Fruit fly (Drosophila melanogaster) whole organism, embryonic: Measurements from ENCODE around the gene CG8301.

ENCODE experiments used
- Atf6 ChIP-seq: fragments of 200-800 bp; sonication (Bioruptor generic); IDR thresholded peaks from 2 replicates; pipeline ENCODE4 v1.3.6; 2022; ENCODE audit warnings: missing biosample characterization, missing genetic modification characterization
- B-H2 ChIP-seq: fragments of 200-800 bp; sonication (Bioruptor generic); optimal IDR thresholded peaks from 2 replicates; lab custom pipeline; 2018; ENCODE audit warnings: missing biosample characterization, mild to moderate bottlenecking, missing genetic modification characterization
- Blimp-1 ChIP-seq: fragments of 200-800 bp; sonication (Bioruptor generic); optimal IDR thresholded peaks from 3 replicates; lab custom pipeline; 2018; ENCODE audit warnings: missing biosample characterization, missing genetic modification characterization, mild to moderate bottlenecking, moderate library complexity, missing genetic modification reagents
- CG1024 ChIP-seq: fragments of 200-800 bp; sonication (Bioruptor generic); IDR thresholded peaks from 2 replicates; pipeline ENCODE4 v1.3.6; 2022; ENCODE audit warnings: missing biosample characterization, missing genetic modification characterization
- CG10366 ChIP-seq: fragments of 200-800 bp; sonication (Bioruptor generic); IDR thresholded peaks from 2 replicates; pipeline ENCODE4 v1.3.6; 2022; ENCODE audit warnings: missing biosample characterization, missing genetic modification characterization
- CG10462 ChIP-seq: fragments of 200-800 bp; sonication (Bioruptor generic); optimal IDR thresholded peaks from 2 replicates; lab custom pipeline; 2016; ENCODE audit warnings: missing biosample characterization, missing genetic modification characterization
- CG11560 ChIP-seq: fragments of 200-800 bp; sonication (Bioruptor generic); IDR thresholded peaks from 3 replicates; pipeline ENCODE4 v1.3.6; 2022; ENCODE audit warnings: missing biosample characterization, missing genetic modification characterization
- CG12299 ChIP-seq: fragments of 200-800 bp; sonication (Bioruptor generic); optimal IDR thresholded peaks from 2 replicates; lab custom pipeline; 2018; ENCODE audit warnings: missing biosample characterization, mild to moderate bottlenecking, missing genetic modification characterization
- CG13894 ChIP-seq: fragments of 200-800 bp; sonication (Bioruptor generic); optimal IDR thresholded peaks from 3 replicates; lab custom pipeline; 2018; ENCODE audit warnings: missing biosample characterization, mild to moderate bottlenecking, missing genetic modification characterization, moderate library complexity
- CG14860 ChIP-seq: fragments of 200-800 bp; sonication (Bioruptor generic); IDR thresholded peaks from 3 replicates; pipeline ENCODE4 v1.3.6; 2022; ENCODE audit warnings: missing biosample characterization, missing genetic modification characterization; ENCODE audit not compliant: partially characterized antibody
- CG1603 ChIP-seq: fragments of 200-800 bp; sonication (Bioruptor generic); optimal IDR thresholded peaks from 2 replicates; lab custom pipeline; 2019; ENCODE audit warnings: missing biosample characterization, mild to moderate bottlenecking, missing genetic modification characterization, moderate library complexity
- CG16779 ChIP-seq: fragments of 200-800 bp; sonication (Bioruptor generic); IDR thresholded peaks from 2 replicates; pipeline ENCODE4 v1.3.6; 2022; ENCODE audit warnings: missing biosample characterization, missing genetic modification characterization
- CG17361 ChIP-seq: fragments of 200-800 bp; sonication (Bioruptor generic); IDR thresholded peaks from 3 replicates; pipeline ENCODE4 v1.3.6; 2022; ENCODE audit warnings: missing biosample characterization, missing genetic modification characterization
- CG2875 ChIP-seq: fragments of 200-800 bp; sonication (Bioruptor generic); optimal IDR thresholded peaks from 2 replicates; lab custom pipeline; 2017; ENCODE audit warnings: missing biosample characterization, mild to moderate bottlenecking, missing genetic modification characterization, missing genetic modification reagents
- CG31365 ChIP-seq: fragments of 200-800 bp; sonication (Bioruptor generic); optimal IDR thresholded peaks from 2 replicates; lab custom pipeline; 2018; ENCODE audit warnings: missing biosample characterization, mild to moderate bottlenecking, missing genetic modification characterization
- CG32767 ChIP-seq: fragments of 200-800 bp; sonication (Bioruptor generic); IDR thresholded peaks from 2 replicates; pipeline ENCODE4 v1.3.6; 2022; ENCODE audit warnings: missing biosample characterization, missing genetic modification characterization
- CG3281 ChIP-seq: fragments of 200-800 bp; sonication (Bioruptor generic); optimal IDR thresholded peaks from 3 replicates; lab custom pipeline; 2017; ENCODE audit warnings: missing biosample characterization, mild to moderate bottlenecking, missing genetic modification characterization
- CG3407 ChIP-seq: fragments of 200-800 bp; sonication (Bioruptor generic); optimal IDR thresholded peaks from 2 replicates; lab custom pipeline; 2018; ENCODE audit warnings: missing biosample characterization, mild to moderate bottlenecking, missing genetic modification characterization
- CG34376 ChIP-seq: fragments of 200-800 bp; sonication (Bioruptor generic); optimal IDR thresholded peaks from 2 replicates; lab custom pipeline; 2018; ENCODE audit warnings: missing biosample characterization, mild to moderate bottlenecking, missing genetic modification characterization
- CG4424 ChIP-seq: fragments of 200-800 bp; sonication (Bioruptor generic); optimal IDR thresholded peaks from 3 replicates; lab custom pipeline; 2016; ENCODE audit warnings: missing biosample characterization, missing genetic modification characterization
- CG8924 ChIP-seq: fragments of 200-800 bp; optimal IDR thresholded peaks from 3 replicates; lab custom pipeline; 2019; ENCODE audit warnings: missing biosample characterization, mild to moderate bottlenecking, missing genetic modification characterization, moderate library complexity
- CG9727 ChIP-seq: fragments of 200-800 bp; sonication (Bioruptor generic); optimal IDR thresholded peaks from 3 replicates; lab custom pipeline; 2017; ENCODE audit warnings: missing biosample characterization, mild to moderate bottlenecking, missing genetic modification characterization
- CG9876 ChIP-seq: fragments of 200-800 bp; sonication (Bioruptor generic); optimal IDR thresholded peaks from 2 replicates; lab custom pipeline; 2016; ENCODE audit warnings: missing biosample characterization, missing genetic modification characterization
- Dip2 ChIP-seq: fragments of 200-800 bp; sonication (Bioruptor generic); IDR thresholded peaks from 2 replicates; pipeline ENCODE4 v1.3.6; 2022; ENCODE audit warnings: missing biosample characterization, missing genetic modification characterization
- Doc3 ChIP-seq: fragments of 200-800 bp; sonication (Bioruptor generic); IDR thresholded peaks from 3 replicates; pipeline ENCODE4 v1.3.6; 2022; ENCODE audit warnings: missing biosample characterization, missing genetic modification characterization; ENCODE audit not compliant: partially characterized antibody
- Ets65A ChIP-seq: fragments of 200-800 bp; sonication (Bioruptor generic); peaks from one replicate; lab custom pipeline; 2016; ENCODE audit warnings: missing biosample characterization, missing genetic modification characterization
- Fer1 ChIP-seq: fragments of 200-800 bp; sonication (Bioruptor generic); optimal IDR thresholded peaks from 2 replicates; lab custom pipeline; 2017; ENCODE audit warnings: missing biosample characterization, mild to moderate bottlenecking, missing genetic modification characterization
- Gug ChIP-seq: fragments of 200-800 bp; sonication (Bioruptor generic); IDR thresholded peaks from 4 replicates; pipeline ENCODE4 v1.3.6; 2022; ENCODE audit warnings: missing biosample characterization, missing genetic modification characterization
- H15 ChIP-seq: fragments of 200-800 bp; sonication (Bioruptor generic); IDR thresholded peaks from 3 replicates; pipeline ENCODE4 v1.3.6; 2022; ENCODE audit warnings: missing biosample characterization, missing genetic modification characterization
- Hand ChIP-seq: fragments of 200-800 bp; sonication (Bioruptor generic); optimal IDR thresholded peaks from 2 replicates; lab custom pipeline; 2017; ENCODE audit warnings: mild to moderate bottlenecking, missing biosample characterization, missing genetic modification reagents, missing genetic modification characterization
- Hr51 ChIP-seq, 2 experiments: fragments of 200-800 bp; sonication (Bioruptor generic); optimal IDR thresholded peaks; 2 replicates in 1 of 2; 3 replicates in 1 of 2; lab custom pipeline; 2016 to 2018; ENCODE audit warnings: missing biosample characterization in 2 of 2, missing genetic modification characterization in 2 of 2, mild to moderate bottlenecking in 1 of 2, moderate library complexity in 1 of 2
- Neu2 ChIP-seq: fragments of 200-800 bp; sonication (Bioruptor generic); optimal IDR thresholded peaks from 3 replicates; lab custom pipeline; 2016; ENCODE audit warnings: missing biosample characterization, missing genetic modification characterization, borderline replicate concordance
- Opbp ChIP-seq: fragments of 200-800 bp; sonication (Bioruptor generic); IDR thresholded peaks from 3 replicates; pipeline ENCODE4 v1.3.6; 2022; ENCODE audit warnings: missing biosample characterization, missing genetic modification characterization; ENCODE audit not compliant: partially characterized antibody
- Sry-δ ChIP-seq: fragments of 200-800 bp; sonication (Bioruptor generic); optimal IDR thresholded peaks from 2 replicates; lab custom pipeline; 2016; ENCODE audit warnings: missing biosample characterization, missing genetic modification characterization
- az2 ChIP-seq: fragments of 200-800 bp; sonication (Bioruptor generic); optimal IDR thresholded peaks from 3 replicates; lab custom pipeline; 2016; ENCODE audit warnings: missing biosample characterization, missing genetic modification characterization
- caup ChIP-seq: fragments of 200-800 bp; sonication (Bioruptor generic); optimal IDR thresholded peaks from 3 replicates; lab custom pipeline; 2017; ENCODE audit warnings: missing biosample characterization, mild to moderate bottlenecking, missing genetic modification characterization, moderate library complexity; ENCODE audit not compliant: severe bottlenecking
- chinmo ChIP-seq: fragments of 200-800 bp; sonication (Bioruptor generic); IDR thresholded peaks from 4 replicates; pipeline ENCODE4 v1.3.6; 2022; ENCODE audit warnings: missing biosample characterization, missing genetic modification characterization; ENCODE audit not compliant: partially characterized antibody
- corto ChIP-seq: fragments of 200-800 bp; sonication (Bioruptor generic); optimal IDR thresholded peaks from 2 replicates; lab custom pipeline; 2016; ENCODE audit warnings: missing biosample characterization, mild to moderate bottlenecking, missing genetic modification characterization, moderate library complexity
- disco-r ChIP-seq: fragments of 200-800 bp; sonication (Bioruptor generic); optimal IDR thresholded peaks from 2 replicates; lab custom pipeline; 2016; ENCODE audit warnings: missing biosample characterization, missing genetic modification characterization
- fru ChIP-seq: fragments of >200 bp; optimal IDR thresholded peaks from 2 replicates; lab custom pipeline; 2017
- hbn ChIP-seq: fragments of 200-800 bp; sonication (Bioruptor generic); IDR thresholded peaks from 2 replicates; pipeline ENCODE4 v1.3.6; 2022; ENCODE audit warnings: missing biosample characterization, missing genetic modification characterization; ENCODE audit not compliant: partially characterized antibody
- jigr1 ChIP-seq: fragments of 200-800 bp; sonication (Bioruptor generic); IDR thresholded peaks from 3 replicates; pipeline ENCODE4 v1.3.6; 2022; ENCODE audit warnings: missing biosample characterization, missing genetic modification characterization
- jing ChIP-seq: fragments of 200-800 bp; sonication (Bioruptor generic); optimal IDR thresholded peaks from 2 replicates; lab custom pipeline; 2018; ENCODE audit warnings: missing biosample characterization, mild to moderate bottlenecking, missing genetic modification characterization
- kay ChIP-seq: fragments of 200-800 bp; sonication (Bioruptor generic); optimal IDR thresholded peaks from 2 replicates; lab custom pipeline; 2016; ENCODE audit warnings: missing biosample characterization, missing genetic modification characterization
- pfk ChIP-seq: fragments of 200-800 bp; sonication (Bioruptor generic); optimal IDR thresholded peaks from 2 replicates; lab custom pipeline; 2018; ENCODE audit warnings: missing biosample characterization, mild to moderate bottlenecking, missing genetic modification characterization, moderate library complexity
- pzg ChIP-seq: fragments of 200-800 bp; sonication (Bioruptor generic); optimal IDR thresholded peaks from 3 replicates; lab custom pipeline; 2018; ENCODE audit warnings: missing biosample characterization, mild to moderate bottlenecking, missing genetic modification characterization, moderate library complexity
- row ChIP-seq: fragments of 200-800 bp; sonication (Bioruptor generic); IDR thresholded peaks from 3 replicates; pipeline ENCODE4 v1.3.6; 2022; ENCODE audit warnings: missing biosample characterization, missing genetic modification characterization
- sug ChIP-seq: fragments of 200-800 bp; optimal IDR thresholded peaks from 2 replicates; lab custom pipeline; 2019; ENCODE audit warnings: missing biosample characterization, mild to moderate bottlenecking, missing genetic modification characterization, moderate library complexity
- vfl ChIP-seq: fragments of 200-800 bp; sonication (Bioruptor generic); optimal IDR thresholded peaks from 2 replicates; lab custom pipeline; 2016; ENCODE audit warnings: missing biosample characterization, missing genetic modification characterization
- wdn ChIP-seq: fragments of 200-800 bp; sonication (Bioruptor generic); IDR thresholded peaks from 2 replicates; pipeline ENCODE4 v1.3.6; 2022; ENCODE audit warnings: missing biosample characterization, missing genetic modification characterization

CG8301 gene

dm6 chr3R:9626880-9627401 lies 45.8 kb downstream of the CG8301 start, which contains the start of the genes CG9427 and CG8319 (continued):
- peak; percentile 90 for TF ChIP-seq Sry-δ (GFP tag; lab: Kevin White, UChicago)
- no peak; the same call in 1 of the 2 replicates for TF ChIP-seq CG32767
- peak; percentile 70 for TF ChIP-seq CG4424
- no peak for TF ChIP-seq Dip2 (GFP tag; lab: Robert Waterston, UW)
- TF ChIP-seq CG1024 (GFP tag; lab: Robert Waterston, UW) = no peak
- peak; percentile 56 to 63 for TF ChIP-seq Hr51 (GFP tag; optimal IDR thresholded peaks at IDR 0.05; lab: Kevin White, UChicago)
- peak; percentile 68 for TF ChIP-seq CG1603 (tag; lab: Kevin White, UChicago)
- no peak for TF ChIP-seq jigr1 (GFP tag; lab: Robert Waterston, UW)
- TF ChIP-seq disco-r (GFP tag; lab: Kevin White, UChicago) = no peak
- no peak for TF ChIP-seq pfk (GFP tag; lab: Kevin White, UChicago)
- TF ChIP-seq hbn (GFP tag; lab: Robert Waterston, UW) = peak; percentile 86
- TF ChIP-seq CG9727 (GFP tag; lab: Kevin White, UChicago) = peak; percentile 71
- no peak for TF ChIP-seq CG9876 (GFP tag; lab: Kevin White, UChicago)
- peak; percentile 82 for TF ChIP-seq row (GFP tag; lab: Robert Waterston, UW)
- peak; percentile 42 for TF ChIP-seq vfl (GFP tag; lab: Kevin White, UChicago)
- TF ChIP-seq CG14860 (GFP tag; lab: Robert Waterston, UW) = peak; percentile 82
- peak; percentile 77 for TF ChIP-seq CG12299
- peak; percentile 3 for TF ChIP-seq CG2875
- TF ChIP-seq CG13894 (tag; lab: Kevin White, UChicago) = peak; percentile 64
- TF ChIP-seq CG3281 (GFP tag; lab: Kevin White, UChicago) = peak; percentile 46
- peak; percentile 85 for TF ChIP-seq B-H2 (GFP tag; lab: Kevin White, UChicago)
- TF ChIP-seq az2 (GFP tag; lab: Kevin White, UChicago) = peak; percentile 51
- TF ChIP-seq wdn (GFP tag; lab: Robert Waterston, UW) = no peak
- peak; percentile 67; the same call in 2 of the 3 replicates for TF ChIP-seq CG17361
- TF ChIP-seq CG16779 (GFP tag; lab: Robert Waterston, UW) = no peak
- peak; percentile 48; the same call in 2 of the 3 replicates for TF ChIP-seq Opbp (GFP tag; lab: Robert Waterston, UW)
- TF ChIP-seq CG10462 = peak; percentile 48
- no peak for TF ChIP-seq CG11560 (tag; lab: Robert Waterston, UW)
- TF ChIP-seq kay (GFP tag; lab: Kevin White, UChicago) = peak; percentile 28
- 0 out of 4 replicates have a peak, but pooled peaks have one; percentile 44 for TF ChIP-seq chinmo (GFP tag; lab: Robert Waterston, UW)
- no peak for TF ChIP-seq Neu2
- TF ChIP-seq Atf6 (GFP tag; lab: Robert Waterston, UW) = no peak; the same call in 1 of the 2 replicates
- TF ChIP-seq CG8924 = peak; percentile 76
- TF ChIP-seq caup (GFP tag; lab: Kevin White, UChicago) = peak; percentile 34
- TF ChIP-seq Ets65A (GFP tag; lab: Kevin White, UChicago) = no peak
- TF ChIP-seq Blimp-1 (GFP tag; lab: Kevin White, UChicago) = peak; percentile 59
- peak; percentile 62 for TF ChIP-seq CG34376 (GFP tag; lab: Kevin White, UChicago)
- no peak for TF ChIP-seq CG31365 (tag; lab: Kevin White, UChicago)
- 0 out of 2 replicates have a peak, but pooled peaks have one; percentile 47 for TF ChIP-seq CG10366 (GFP tag; lab: Robert Waterston, UW)
- TF ChIP-seq Doc3 = peak; percentile 92
- 0 out of 4 replicates have a peak, but pooled peaks have one; percentile 26 for TF ChIP-seq Gug (GFP tag; lab: Robert Waterston, UW)
- no peak for TF ChIP-seq jing (GFP tag; lab: Kevin White, UChicago)
- TF ChIP-seq fru = no peak
- TF ChIP-seq corto (GFP tag; lab: Kevin White, UChicago) = no peak
- TF ChIP-seq CG3407 (GFP tag; lab: Kevin White, UChicago) = peak; percentile 17
- TF ChIP-seq Hand (GFP tag; lab: Kevin White, UChicago) = no peak
- TF ChIP-seq sug (tag; lab: Kevin White, UChicago) = peak; percentile 72
- TF ChIP-seq Fer1 (GFP tag; lab: Kevin White, UChicago) = peak; percentile 75
- peak; percentile 77 for TF ChIP-seq pzg (GFP tag; lab: Kevin White, UChicago)
- TF ChIP-seq H15 (GFP tag; lab: Robert Waterston, UW) = peak; percentile 18; the same call in 1 of the 3 replicates
